Fruit fly (Drosophila melanogaster): ENCODE data around the gene Ddrgk1.

The Ddrgk1 gene

DNA sequence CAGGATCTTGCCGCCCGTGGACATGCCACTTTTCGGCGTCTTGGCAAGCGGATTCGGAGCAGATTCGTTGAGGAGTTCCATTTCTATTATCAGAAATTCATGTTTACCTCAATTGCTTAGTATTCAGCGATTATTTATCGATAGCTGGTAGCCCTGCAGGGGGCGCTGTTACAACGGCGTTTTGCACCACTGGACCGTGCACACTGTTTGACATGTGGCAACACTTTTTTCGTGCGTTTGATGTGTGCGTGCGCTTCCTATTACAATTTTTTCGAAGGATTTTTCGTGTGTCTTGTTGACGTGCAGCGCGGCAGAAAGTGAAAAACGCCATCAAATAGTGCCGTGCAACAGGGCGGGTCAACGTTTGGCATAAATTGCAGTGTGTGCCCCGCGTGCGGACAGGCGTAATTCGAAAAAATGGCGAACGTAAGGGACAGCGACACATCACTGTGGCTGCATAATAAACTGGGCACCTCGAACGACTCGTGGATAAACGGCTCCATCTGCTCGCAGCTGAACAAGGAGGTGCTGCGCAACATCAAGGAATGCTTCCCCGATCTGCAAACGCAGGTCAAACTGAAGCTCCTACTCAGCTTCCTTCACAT, 8.7 kb downstream of the Ddrgk1 start, which contains the start of the genes CG3337 and Nelf-A (continued):
- peak; percentile 82 for TF ChIP-seq CG34224 (GFP tag; IDR thresholded peaks at IDR 0.05; ENCODE audit: partially characterized antibody)
- TF ChIP-seq trh (GFP tag; optimal IDR thresholded peaks at IDR 0.05): no peak
- no peak for TF ChIP-seq hkb (optimal IDR thresholded peaks at IDR 0.05)
- TF ChIP-seq hkb (GFP tag; IDR thresholded peaks at IDR 0.05): peak; percentile 42
- TF ChIP-seq nom (GFP tag; optimal IDR thresholded peaks at IDR 0.05): peak; percentile 4
- peak; percentile 37 for TF ChIP-seq CG10431 (GFP tag; optimal IDR thresholded peaks at IDR 0.05)
- peak; percentile 68 for TF ChIP-seq nmo (GFP tag; optimal IDR thresholded peaks at IDR 0.05)
- no peak for TF ChIP-seq z (GFP tag; IDR thresholded peaks at IDR 0.05)
- peak; percentile 56 for TF ChIP-seq ssp (GFP tag; IDR thresholded peaks at IDR 0.05)
- TF ChIP-seq ewg (GFP tag; optimal IDR thresholded peaks at IDR 0.05): peak; percentile 91
- peak; percentile 67 for TF ChIP-seq Ptx1 (GFP tag; IDR thresholded peaks at IDR 0.05)
- peak; percentile 65 for TF ChIP-seq tna (GFP tag; IDR thresholded peaks at IDR 0.05; ENCODE audit: partially characterized antibody)
- TF ChIP-seq fd64A (GFP tag; optimal IDR thresholded peaks at IDR 0.05): no peak
- no peak for TF ChIP-seq usp (GFP tag; optimal IDR thresholded peaks at IDR 0.05)
- peak; percentile 82 for TF ChIP-seq CG4282 (GFP tag; optimal IDR thresholded peaks at IDR 0.05)
- TF ChIP-seq Dref (GFP tag; IDR thresholded peaks at IDR 0.05): peak; percentile 98
- peak; percentile 79 for TF ChIP-seq Dip3 (GFP tag; optimal IDR thresholded peaks at IDR 0.05)
- TF ChIP-seq Usf (GFP tag; optimal IDR thresholded peaks at IDR 0.05): peak; percentile 21
- peak; percentile 91 for TF ChIP-seq CG34422 (GFP tag; IDR thresholded peaks at IDR 0.05)
- peak; percentile 51 for TF ChIP-seq CG1602 (GFP tag; optimal IDR thresholded peaks at IDR 0.05)
- TF ChIP-seq CG6813 (GFP tag; optimal IDR thresholded peaks at IDR 0.05): peak; percentile 14
- peak; percentile 72; the same call in 1 of the 2 replicates for TF ChIP-seq lmd (GFP tag; IDR thresholded peaks at IDR 0.05)
- TF ChIP-seq Adf1 (GFP tag; IDR thresholded peaks at IDR 0.05): peak; percentile 50
- TF ChIP-seq CG2678 (tag; optimal IDR thresholded peaks at IDR 0.05): no peak
- TF ChIP-seq Antp (GFP tag; optimal IDR thresholded peaks at IDR 0.05): peak; percentile 84
- peak; percentile 89 for TF ChIP-seq gro (GFP tag; optimal IDR thresholded peaks at IDR 0.05)
- TF ChIP-seq CG4820 (GFP tag; optimal IDR thresholded peaks at IDR 0.05): peak; percentile 59
- TF ChIP-seq CG10462 (GFP tag; optimal IDR thresholded peaks at IDR 0.05): no peak
- no peak for TF ChIP-seq abd-A (tag; optimal IDR thresholded peaks at IDR 0.05)
- peak; percentile 80 for TF ChIP-seq NfI (GFP tag; optimal IDR thresholded peaks at IDR 0.05)
- TF ChIP-seq Spps (tag; optimal IDR thresholded peaks at IDR 0.05): no peak
- TF ChIP-seq CG17912 (GFP tag; optimal IDR thresholded peaks at IDR 0.05): peak; percentile 71
- TF ChIP-seq CG7372 (GFP tag; IDR thresholded peaks at IDR 0.05): 0 out of 2 replicates have a peak, but pooled peaks have one; percentile 48
- peak; percentile 79 for TF ChIP-seq B-H2 (GFP tag; optimal IDR thresholded peaks at IDR 0.05)
- TF ChIP-seq dan (GFP tag; IDR thresholded peaks at IDR 0.05): no peak
- peak; percentile 86 for TF ChIP-seq CG13287 (GFP tag; IDR thresholded peaks at IDR 0.05; ENCODE audit: partially characterized antibody)
- peak; percentile 60 for TF ChIP-seq CoRest (tag; optimal IDR thresholded peaks at IDR 0.05)
- TF ChIP-seq CG9797 (GFP tag; optimal IDR thresholded peaks at IDR 0.05): peak; percentile 58
- TF ChIP-seq ttk (GFP tag; IDR thresholded peaks at IDR 0.05): peak; percentile 55; the same call in 1 of the 2 replicates
- TF ChIP-seq pros (GFP tag; optimal IDR thresholded peaks at IDR 0.05): no peak
- peak; percentile 80 for TF ChIP-seq CG9609 (GFP tag; optimal IDR thresholded peaks at IDR 0.05)
- no peak for TF ChIP-seq Deaf1 (tag; optimal IDR thresholded peaks at IDR 0.05)
- TF ChIP-seq CG1832 (GFP tag; optimal IDR thresholded peaks at IDR 0.05): no peak
- TF ChIP-seq HmgZ (tag; optimal IDR thresholded peaks at IDR 0.05): peak; percentile 94
- TF ChIP-seq emc (GFP tag; optimal IDR thresholded peaks at IDR 0.05): peak; percentile 52
- TF ChIP-seq CG6791 (GFP tag; IDR thresholded peaks at IDR 0.05; ENCODE audit: partially characterized antibody): peak; percentile 85
- TF ChIP-seq CG14860 (GFP tag; IDR thresholded peaks at IDR 0.05; ENCODE audit: partially characterized antibody): peak; percentile 57
- TF ChIP-seq btn (GFP tag; optimal IDR thresholded peaks at IDR 0.05): peak; percentile 46
- TF ChIP-seq CG7745 (tag; optimal IDR thresholded peaks at IDR 0.05): no peak
- peak; percentile 36 for TF ChIP-seq CG13775 (GFP tag; optimal IDR thresholded peaks at IDR 0.05)
